Worm (Caenorhabditis elegans) whole organism, L2 larva: ENCODE results near the gene cut-2.
"Not testable (repeated sequence)": the region's sequence is repeated elsewhere in the genome, so short reads cannot be mapped to it uniquely, and the experiment has no call there.

Experiments
- C34F6.9 ChIP-seq: fragments of 150-350 bp; optimal IDR thresholded peaks from 2 replicates; lab custom pipeline; 2014; ENCODE audit warnings: missing biosample characterization, missing genetic modification characterization
- R02D3.7 ChIP-seq: fragments of 150-350 bp; optimal IDR thresholded peaks from 2 replicates; lab custom pipeline; 2014; ENCODE audit warnings: missing biosample characterization, missing genetic modification characterization
- ZK546.5 ChIP-seq: sonication (generic microtip); optimal IDR thresholded peaks from 2 replicates; lab custom pipeline; 2017; ENCODE audit warnings: missing biosample characterization, missing genetic modification characterization
- alr-1 ChIP-seq: fragments of 150-350 bp; optimal IDR thresholded peaks from 2 replicates; lab custom pipeline; 2014; ENCODE audit warnings: missing biosample characterization, missing genetic modification characterization
- ama-1 ChIP-seq: fragments of 150-350 bp; optimal IDR thresholded peaks from 2 replicates; lab custom pipeline; 2018; ENCODE audit warnings: inconsistent platforms
- blmp-1 ChIP-seq: sonication (generic microtip); optimal IDR thresholded peaks from 2 replicates; lab custom pipeline; 2017; ENCODE audit warnings: missing genetic modification characterization, mild to moderate bottlenecking, missing compliant biosample characterization, antibody characterized with exemption, moderate library complexity; ENCODE audit not compliant: insufficient read depth
- ceh-16 ChIP-seq: fragments of 150-350 bp; optimal IDR thresholded peaks from 2 replicates; lab custom pipeline; 2014; ENCODE audit warnings: missing biosample characterization, missing genetic modification characterization
- ceh-82 ChIP-seq: fragments of 150-350 bp; optimal IDR thresholded peaks from 2 replicates; lab custom pipeline; 2014; ENCODE audit warnings: missing biosample characterization, missing genetic modification characterization
- crh-2 ChIP-seq: sonication (generic microtip); optimal IDR thresholded peaks from 2 replicates; lab custom pipeline; 2017; ENCODE audit warnings: missing biosample characterization, missing genetic modification characterization
- fos-1 ChIP-seq: fragments of 150-350 bp; optimal IDR thresholded peaks from 2 replicates; lab custom pipeline; 2014; ENCODE audit warnings: missing biosample characterization, missing genetic modification characterization
- gmeb-1 ChIP-seq: fragments of 150-350 bp; optimal IDR thresholded peaks from 2 replicates; lab custom pipeline; 2014; ENCODE audit warnings: missing biosample characterization, missing genetic modification characterization
- lin-11 ChIP-seq: fragments of 150-350 bp; sonication (generic microtip); optimal IDR thresholded peaks from 2 replicates; lab custom pipeline; 2014; ENCODE audit warnings: missing biosample characterization, missing genetic modification characterization, inconsistent platforms, mixed read lengths
- lsy-2 ChIP-seq, 2 experiments: fragments of 150-350 bp in 1 of 2; sonication (generic microtip) in 1 of 2; optimal IDR thresholded peaks; 2 replicates each; lab custom pipeline; 2014 to 2017; ENCODE audit warnings: missing biosample characterization in 2 of 2, missing genetic modification characterization in 2 of 2
- mab-5 ChIP-seq: fragments of 150-350 bp; optimal IDR thresholded peaks from 2 replicates; lab custom pipeline; 2014; ENCODE audit warnings: missing biosample characterization, missing genetic modification characterization
- mdl-1 ChIP-seq, 2 experiments: fragments of 150-350 bp in 1 of 2; sonication (generic microtip) in 1 of 2; optimal IDR thresholded peaks; 2 replicates each; lab custom pipeline; 2017; ENCODE audit warnings: missing biosample characterization in 2 of 2, missing genetic modification characterization in 2 of 2
- nhr-11 ChIP-seq: fragments of 150-350 bp; optimal IDR thresholded peaks from 2 replicates; lab custom pipeline; 2014; ENCODE audit warnings: missing biosample characterization, missing genetic modification characterization
- nhr-12 ChIP-seq: fragments of 150-350 bp; optimal IDR thresholded peaks from 2 replicates; lab custom pipeline; 2014; ENCODE audit warnings: missing biosample characterization, missing genetic modification characterization
- nhr-129 ChIP-seq: fragments of 150-350 bp; optimal IDR thresholded peaks from 2 replicates; lab custom pipeline; 2014; ENCODE audit warnings: missing biosample characterization, missing genetic modification characterization
- nhr-23 ChIP-seq: fragments of 150-350 bp; optimal IDR thresholded peaks from 2 replicates; lab custom pipeline; 2014; ENCODE audit warnings: missing biosample characterization, missing genetic modification reagents, missing genetic modification characterization
- nhr-237 ChIP-seq: fragments of 150-350 bp; optimal IDR thresholded peaks from 2 replicates; lab custom pipeline; 2014; ENCODE audit warnings: missing biosample characterization, missing genetic modification characterization
- nhr-25 ChIP-seq: fragments of 150-350 bp; sonication (generic microtip); optimal IDR thresholded peaks from 3 replicates; lab custom pipeline; 2014; ENCODE audit warnings: missing biosample characterization, missing genetic modification characterization
- peb-1 ChIP-seq: fragments of 150-350 bp; optimal IDR thresholded peaks from 2 replicates; lab custom pipeline; 2014; ENCODE audit warnings: missing biosample characterization, missing genetic modification characterization
- sem-4 ChIP-seq: fragments of 150-350 bp; optimal IDR thresholded peaks from 2 replicates; lab custom pipeline; 2014; ENCODE audit warnings: missing biosample characterization, missing genetic modification reagents, missing genetic modification characterization
- skn-1 ChIP-seq: sonication (generic microtip); optimal IDR thresholded peaks from 2 replicates; lab custom pipeline; 2017; ENCODE audit warnings: missing biosample characterization, missing genetic modification characterization
- sma-3 ChIP-seq: sonication (generic microtip); optimal IDR thresholded peaks from 2 replicates; lab custom pipeline; 2016; ENCODE audit warnings: missing genetic modification reagents, missing genetic modification characterization, missing compliant biosample characterization
- unc-39 ChIP-seq: fragments of 150-350 bp; optimal IDR thresholded peaks from 2 replicates; lab custom pipeline; 2014; ENCODE audit warnings: missing biosample characterization, missing genetic modification characterization
- unc-55 ChIP-seq: fragments of 150-350 bp; sonication (generic microtip); optimal IDR thresholded peaks from 3 replicates; lab custom pipeline; 2014; ENCODE audit warnings: missing biosample characterization, missing genetic modification reagents, missing genetic modification characterization
- zag-1 ChIP-seq: fragments of 150-350 bp; optimal IDR thresholded peaks from 2 replicates; lab custom pipeline; 2014; ENCODE audit warnings: missing biosample characterization, missing genetic modification characterization
- ztf-4 ChIP-seq: fragments of 150-350 bp; optimal IDR thresholded peaks from 2 replicates; lab custom pipeline; 2014; ENCODE audit warnings: missing biosample characterization, missing genetic modification characterization

The cut-2 gene

DNA sequence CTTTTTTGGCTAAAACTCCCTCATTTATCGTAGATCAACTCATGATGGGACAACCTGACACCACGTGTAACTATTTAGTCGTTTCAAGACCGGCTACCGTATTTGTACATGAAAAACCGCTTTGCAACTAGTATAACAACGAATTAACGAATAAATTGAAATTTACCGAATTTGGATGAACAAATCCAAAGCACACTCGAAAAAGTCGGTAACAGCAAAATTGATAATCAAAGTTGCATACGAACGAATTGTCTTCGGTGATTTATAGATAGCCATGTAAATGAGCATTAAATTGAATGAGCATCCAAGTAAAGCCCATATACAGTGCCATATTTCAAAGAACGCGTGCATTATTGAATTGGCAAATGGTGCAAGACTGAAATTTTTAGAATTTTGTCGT, 17.6 kb downstream of the cut-2 start, which contains the start of gene srd-17:
Gene srd-17 (minus strand): TSS at position 351 of the 400 bp plus-strand sequence.
- TF ChIP-seq sem-4 (tag; lab: Kevin White, UChicago) (no peak), lsy-2 (tag; optimal IDR thresholded peaks at IDR 0.05; lab: Kevin White, UChicago) (no peak), nhr-11 (tag; lab: Kevin White, UChicago) (no peak), nhr-25 (no peak), zag-1 (no peak), ZK546.5 (tag; lab: Kevin White, UChicago) (no peak), ztf-4 (tag; lab: Kevin White, UChicago) (no peak)

DNA sequence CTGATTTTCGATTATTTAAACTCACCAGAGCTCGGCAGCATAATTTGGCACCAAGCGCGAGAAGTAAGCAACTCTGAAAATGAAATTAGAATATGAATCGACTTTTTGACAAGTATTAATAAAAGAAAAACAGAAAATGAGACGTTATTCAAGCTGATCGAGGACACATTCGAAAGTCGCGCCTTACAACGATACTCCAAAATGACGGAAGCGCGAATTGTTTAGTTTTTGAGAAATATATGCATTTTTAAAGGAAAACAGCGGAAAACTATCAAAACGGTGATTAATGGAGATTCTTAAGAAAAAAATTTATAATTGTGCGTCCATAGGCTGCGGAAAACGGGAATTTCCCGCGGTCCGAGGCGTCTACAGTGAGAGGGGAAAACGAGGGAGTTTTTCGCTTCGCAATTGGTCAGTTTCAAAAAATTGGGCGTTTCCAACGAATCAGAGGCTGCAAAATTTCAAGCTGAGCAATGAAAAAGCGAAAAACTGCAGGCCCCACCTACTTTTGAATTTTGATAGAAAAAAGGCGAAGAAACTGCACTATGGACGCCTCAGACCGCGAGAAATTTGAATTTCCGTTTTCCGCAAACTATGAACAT, 22.8 kb downstream of the cut-2 start, which contains the start of gene mes-4:
Gene mes-4 (minus strand): TSS at position 73 of the 602 bp plus-strand sequence.
- TF ChIP-seq nhr-12: no peak
- no peak for TF ChIP-seq skn-1 (tag; lab: Kevin White, UChicago)
- peak; percentile 49 for TF ChIP-seq gmeb-1 (tag; lab: Kevin White, UChicago)
- TF ChIP-seq unc-55 (GFP tag; lab: Kevin White, UChicago): no peak
- no peak for TF ChIP-seq ceh-16 (tag; lab: Kevin White, UChicago)
- TF ChIP-seq sem-4 (tag; lab: Kevin White, UChicago): no peak
- no peak for TF ChIP-seq peb-1 (tag; lab: Kevin White, UChicago)
- TF ChIP-seq ZK546.5 (tag; lab: Kevin White, UChicago): no peak
- TF ChIP-seq, all 48 proteins: peak for 1

DNA sequence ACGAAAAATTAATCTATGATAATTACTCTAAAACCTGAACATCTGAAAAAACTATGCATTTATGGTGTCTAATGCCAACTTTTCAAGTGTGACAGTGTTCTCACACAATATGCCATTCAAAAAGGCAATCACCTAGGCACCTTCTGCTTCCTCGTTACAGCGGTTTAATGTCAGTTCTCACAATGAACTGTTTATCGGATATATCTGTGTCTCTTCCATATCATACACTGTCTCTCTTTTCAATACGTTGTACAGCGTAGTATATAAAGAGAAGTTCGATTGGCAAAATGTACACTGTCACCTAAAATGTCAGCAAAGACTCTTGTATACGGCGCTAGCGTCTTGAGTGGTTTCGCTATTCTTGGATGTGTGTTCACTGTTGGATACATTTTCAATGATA, 26.9 kb downstream of the cut-2 start, which contains the start of gene col-162:
Gene col-162 (plus strand): TSS at position 301 of the 400 bp plus-strand sequence.
- TF ChIP-seq sma-3 (GFP tag; lab: Kevin White, UChicago) (no peak), alr-1 (no peak), peb-1 (tag; lab: Kevin White, UChicago) (no peak)

DNA sequence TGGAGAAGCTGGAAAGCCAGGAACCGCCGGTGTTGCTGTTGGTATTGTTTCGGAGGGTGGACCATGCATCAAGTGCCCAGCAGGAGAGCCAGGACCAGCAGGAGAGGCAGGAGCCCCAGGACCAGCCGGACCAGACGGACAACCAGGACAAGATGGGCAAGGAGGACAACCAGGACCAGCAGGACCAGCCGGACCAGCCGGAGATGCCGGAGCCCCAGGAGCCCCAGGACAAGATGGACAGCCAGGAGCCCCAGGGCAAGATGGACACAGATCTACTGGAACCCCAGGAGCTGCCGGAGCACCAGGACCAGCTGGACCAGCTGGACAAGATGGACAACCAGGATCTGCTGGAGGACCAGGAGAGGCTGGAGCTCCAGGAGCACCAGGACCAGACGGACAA, 28.1 kb downstream of the cut-2 start:
- no peak for TF ChIP-seq ceh-82
- TF ChIP-seq crh-2 (tag; lab: Kevin White, UChicago): no peak
- no peak for TF ChIP-seq nhr-12
- TF ChIP-seq blmp-1: no peak
- TF ChIP-seq nhr-23 (tag; lab: Kevin White, UChicago): no peak
- no peak for TF ChIP-seq nhr-237 (tag; lab: Kevin White, UChicago)
- no peak for TF ChIP-seq ama-1 (lab: Kevin White, UChicago)
- no peak for TF ChIP-seq lin-11
- no peak for TF ChIP-seq alr-1
- TF ChIP-seq nhr-129 (tag; lab: Kevin White, UChicago): no peak
- TF ChIP-seq unc-55 (GFP tag; lab: Kevin White, UChicago): no peak
- no peak for TF ChIP-seq ceh-16 (tag; lab: Kevin White, UChicago)
- no peak for TF ChIP-seq ztf-4 (tag; lab: Kevin White, UChicago)

DNA sequence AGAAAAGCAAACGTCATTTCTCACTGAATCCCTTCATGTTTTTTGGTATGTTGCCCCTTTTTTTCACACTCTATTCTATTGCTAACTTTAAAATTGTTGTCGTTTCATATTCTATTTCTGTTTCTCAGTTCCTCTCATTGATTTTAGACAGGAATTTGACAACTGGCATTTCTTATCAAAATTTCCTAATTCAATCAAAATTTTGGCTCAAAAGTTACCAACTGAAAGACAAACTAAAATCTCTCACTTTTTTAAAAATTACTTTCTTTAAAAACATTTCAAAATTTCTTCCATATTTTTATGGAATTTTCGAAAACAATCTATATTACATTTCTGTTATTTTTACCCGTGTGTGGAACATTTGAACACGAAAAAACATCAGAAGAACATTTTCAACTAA, 28.8 kb downstream of the cut-2 start, which contains the start of gene Y2H9A.6:
Gene Y2H9A.6 (plus strand): TSS at position 301 of the 400 bp plus-strand sequence.
- not testable (repeated sequence) for TF ChIP-seq mdl-1 (tag; optimal IDR thresholded peaks at IDR 0.05; lab: Kevin White, UChicago); ama-1 (lab: Kevin White, UChicago); nhr-129 (tag; lab: Kevin White, UChicago)

DNA sequence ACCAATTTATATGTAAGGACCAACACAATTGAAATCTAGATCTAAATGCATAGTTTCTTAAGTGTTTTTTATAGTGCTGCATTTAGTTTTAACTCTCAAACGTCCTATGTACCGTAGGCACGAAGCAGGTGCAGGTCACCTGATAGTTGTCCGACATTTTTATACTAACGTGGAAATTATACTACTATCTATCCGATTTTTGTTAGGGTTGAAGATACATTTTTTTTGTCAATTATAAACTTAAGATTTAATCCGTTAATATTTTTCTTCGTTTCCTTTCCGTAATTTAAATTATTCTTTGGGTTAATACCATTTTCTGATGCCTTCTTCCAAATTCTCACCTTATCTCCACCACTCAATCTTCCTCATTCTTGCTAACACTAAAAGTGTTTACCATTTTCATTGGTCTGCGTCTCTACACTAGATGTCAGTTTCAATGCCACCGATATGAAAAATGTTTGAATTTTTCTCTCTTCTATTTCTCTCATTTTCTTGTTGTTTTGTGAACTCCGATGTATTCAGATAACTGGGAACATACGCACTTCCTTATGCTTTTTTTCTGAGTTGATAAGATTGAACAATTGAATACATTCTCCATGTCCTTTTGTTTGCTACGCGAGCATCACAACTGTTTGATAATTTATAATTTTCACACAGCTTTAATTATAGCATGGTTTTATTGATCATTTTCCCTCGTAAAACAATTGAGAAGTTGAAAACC, 30.6 kb downstream of the cut-2 start, which contains the start of gene Y2H9A.4:
Gene Y2H9A.4 (plus strand): TSS at position 671 of the 721 bp plus-strand sequence.
- TF ChIP-seq gmeb-1 (tag; lab: Kevin White, UChicago): no peak
- TF ChIP-seq R02D3.7 (tag; lab: Kevin White, UChicago): no peak
- no peak for TF ChIP-seq ceh-16 (tag; lab: Kevin White, UChicago)
- TF ChIP-seq fos-1: peak; percentile 53
- TF ChIP-seq unc-39 (tag; lab: Kevin White, UChicago): no peak
- peak; percentile 56 for TF ChIP-seq crh-2 (tag; lab: Kevin White, UChicago)
- TF ChIP-seq mab-5: peak; percentile 28
- TF ChIP-seq C34F6.9 (tag; lab: Kevin White, UChicago): peak; percentile 23
- TF ChIP-seq nhr-25: peak; percentile 31
